Fruit fly (Drosophila melanogaster) whole organism, embryonic: ENCODE measurements around the gene eIF3h.
A peak's percentile ranks its signal among the peaks of the same experiment; 100 is the strongest.

Experiments
- BEAF-32 ChIP-seq: fragments of 200-800 bp; sonication (Bioruptor generic); optimal IDR thresholded peaks from 3 replicates; lab custom pipeline; 2017; ENCODE audit warnings: missing biosample characterization, missing genetic modification characterization, mild to moderate bottlenecking, moderate library complexity, missing genetic modification reagents
- CG10274 ChIP-seq: fragments of 200-800 bp; sonication (Bioruptor generic); optimal IDR thresholded peaks from 3 replicates; lab custom pipeline; 2017; ENCODE audit warnings: missing biosample characterization, mild to moderate bottlenecking, missing genetic modification characterization
- CG10462 ChIP-seq: fragments of 200-800 bp; sonication (Bioruptor generic); optimal IDR thresholded peaks from 2 replicates; lab custom pipeline; 2016; ENCODE audit warnings: missing biosample characterization, missing genetic modification characterization
- CG10979 ChIP-seq: fragments of 200-800 bp; sonication (Bioruptor generic); optimal IDR thresholded peaks from 2 replicates; lab custom pipeline; 2018; ENCODE audit warnings: missing biosample characterization, mild to moderate bottlenecking, missing genetic modification characterization, moderate library complexity
- CG11504 ChIP-seq: fragments of 200-800 bp; sonication (Bioruptor generic); optimal IDR thresholded peaks from 3 replicates; lab custom pipeline; 2019; ENCODE audit warnings: missing biosample characterization, mild to moderate bottlenecking, missing genetic modification characterization, moderate library complexity
- CG11695 ChIP-seq: fragments of 200-800 bp; sonication (Bioruptor generic); IDR thresholded peaks from 3 replicates; pipeline ENCODE4 v1.3.6; 2022; ENCODE audit warnings: missing biosample characterization, missing genetic modification characterization
- CG12942 ChIP-seq: fragments of 200-800 bp; sonication (Bioruptor generic); optimal IDR thresholded peaks from 3 replicates; lab custom pipeline; 2016; ENCODE audit warnings: missing biosample characterization, missing genetic modification characterization
- CG14441 ChIP-seq: fragments of 200-800 bp; sonication (Bioruptor generic); IDR thresholded peaks from 2 replicates; pipeline ENCODE4 v1.3.6; 2022; ENCODE audit warnings: missing biosample characterization, missing genetic modification characterization
- CG15073 ChIP-seq: fragments of 200-800 bp; sonication (Bioruptor generic); optimal IDR thresholded peaks from 2 replicates; lab custom pipeline; 2016; ENCODE audit warnings: missing biosample characterization, missing genetic modification characterization
- CG2120 ChIP-seq: fragments of 200-800 bp; sonication (Bioruptor generic); optimal IDR thresholded peaks from 3 replicates; lab custom pipeline; 2016; ENCODE audit warnings: missing biosample characterization, missing genetic modification characterization
- CG2129 ChIP-seq: fragments of 200-800 bp; sonication (Bioruptor generic); IDR thresholded peaks from 2 replicates; pipeline ENCODE4 v1.3.6; 2022; ENCODE audit warnings: missing biosample characterization, missing genetic modification characterization; ENCODE audit not compliant: partially characterized antibody
- CG2712 ChIP-seq: fragments of 200-800 bp; optimal IDR thresholded peaks from 3 replicates; lab custom pipeline; 2019; ENCODE audit warnings: missing biosample characterization, mild to moderate bottlenecking, missing genetic modification characterization, moderate library complexity
- CG2889 ChIP-seq: fragments of 200-800 bp; sonication (Bioruptor generic); IDR thresholded peaks from 3 replicates; pipeline ENCODE4 v1.3.6; 2022; ENCODE audit warnings: missing biosample characterization, missing genetic modification characterization
- CG31388 ChIP-seq: fragments of 200-800 bp; sonication (Bioruptor generic); optimal IDR thresholded peaks from 2 replicates; lab custom pipeline; 2016; ENCODE audit warnings: missing biosample characterization, missing genetic modification characterization
- CG34422 ChIP-seq: fragments of 200-800 bp; sonication (Bioruptor generic); IDR thresholded peaks from 3 replicates; pipeline ENCODE4 v1.3.6; 2022; ENCODE audit warnings: missing biosample characterization, missing genetic modification characterization
- CG43689 ChIP-seq: fragments of 200-800 bp; sonication (Bioruptor generic); IDR thresholded peaks from 2 replicates; pipeline ENCODE4 v1.3.6; 2022; ENCODE audit warnings: missing biosample characterization, missing genetic modification characterization
- CG4424 ChIP-seq: fragments of 200-800 bp; sonication (Bioruptor generic); optimal IDR thresholded peaks from 3 replicates; lab custom pipeline; 2016; ENCODE audit warnings: missing biosample characterization, missing genetic modification characterization
- CG6175 ChIP-seq: fragments of 200-800 bp; sonication (Bioruptor generic); IDR thresholded peaks from 3 replicates; pipeline ENCODE4 v1.3.6; 2022; ENCODE audit warnings: missing biosample characterization, missing genetic modification characterization
- CG7745 ChIP-seq: fragments of 200-800 bp; sonication (Bioruptor generic); optimal IDR thresholded peaks from 2 replicates; lab custom pipeline; 2018; ENCODE audit warnings: missing biosample characterization, mild to moderate bottlenecking, missing genetic modification characterization, moderate library complexity
- CG8388 ChIP-seq: fragments of 200-800 bp; sonication (Bioruptor generic); optimal IDR thresholded peaks from 2 replicates; lab custom pipeline; 2019; ENCODE audit warnings: missing biosample characterization, mild to moderate bottlenecking, missing genetic modification characterization, moderate library complexity
- CkIIα-i1 ChIP-seq: fragments of 200-800 bp; sonication (Bioruptor generic); IDR thresholded peaks from 2 replicates; pipeline ENCODE4 v1.3.6; 2022; ENCODE audit warnings: missing biosample characterization, missing genetic modification characterization
- Dref ChIP-seq: fragments of 200-800 bp; sonication (Bioruptor generic); IDR thresholded peaks from 2 replicates; pipeline ENCODE4 v1.3.6; 2022; ENCODE audit warnings: missing biosample characterization, missing genetic modification characterization
- Gsc ChIP-seq: fragments of 200-800 bp; sonication (Bioruptor generic); IDR thresholded peaks from 2 replicates; pipeline ENCODE4 v1.3.6; 2022; ENCODE audit warnings: missing biosample characterization, missing genetic modification characterization
- HHEX ChIP-seq: fragments of 200-800 bp; sonication (Bioruptor generic); optimal IDR thresholded peaks from 3 replicates; lab custom pipeline; 2017; ENCODE audit warnings: missing biosample characterization, mild to moderate bottlenecking, missing genetic modification characterization, missing genetic modification reagents
- Hey ChIP-seq: fragments of 200-800 bp; sonication (Bioruptor generic); optimal IDR thresholded peaks from 3 replicates; lab custom pipeline; 2018; ENCODE audit warnings: missing biosample characterization, mild to moderate bottlenecking, missing genetic modification characterization
- Hr3 ChIP-seq: fragments of 200-800 bp; sonication (Bioruptor generic); optimal IDR thresholded peaks from 3 replicates; lab custom pipeline; 2016; ENCODE audit warnings: missing biosample characterization, missing genetic modification characterization
- Jarid2 ChIP-seq: fragments of 200-800 bp; sonication (Bioruptor generic); optimal IDR thresholded peaks from 3 replicates; lab custom pipeline; 2017; ENCODE audit warnings: mild to moderate bottlenecking, missing biosample characterization, missing genetic modification reagents, missing genetic modification characterization
- Mad ChIP-seq: fragments of 200-800 bp; sonication (Bioruptor generic); optimal IDR thresholded peaks from 2 replicates; lab custom pipeline; 2016; ENCODE audit warnings: missing biosample characterization, missing genetic modification characterization
- Mrtf ChIP-seq: fragments of 200-800 bp; sonication (Bioruptor generic); IDR thresholded peaks from 3 replicates; pipeline ENCODE4 v1.3.6; 2022; ENCODE audit warnings: missing biosample characterization, missing genetic modification characterization
- Myb ChIP-seq: fragments of 200-800 bp; sonication (Bioruptor generic); optimal IDR thresholded peaks from 2 replicates; lab custom pipeline; 2016; ENCODE audit warnings: missing biosample characterization, missing genetic modification characterization
- Spps ChIP-seq: fragments of 200-800 bp; sonication (Bioruptor generic); optimal IDR thresholded peaks from 2 replicates; lab custom pipeline; 2018; ENCODE audit warnings: missing biosample characterization, mild to moderate bottlenecking, missing genetic modification characterization
- TFAM ChIP-seq: fragments of 200-800 bp; sonication (Bioruptor generic); optimal IDR thresholded peaks from 2 replicates; lab custom pipeline; 2017; ENCODE audit warnings: missing biosample characterization, missing genetic modification characterization, inconsistent platforms
- bowl ChIP-seq: fragments of 200-800 bp; sonication (Bioruptor generic); IDR thresholded peaks from 2 replicates; pipeline ENCODE4 v1.3.6; 2022; ENCODE audit warnings: missing biosample characterization, missing genetic modification characterization
- chif ChIP-seq, 2 experiments: fragments of 200-800 bp; sonication (Bioruptor generic); optimal IDR thresholded peaks; 3 replicates each; lab custom pipeline; 2016; ENCODE audit warnings: missing biosample characterization in 2 of 2, missing genetic modification characterization in 2 of 2
- crol ChIP-seq: fragments of 200-800 bp; sonication (Bioruptor generic); IDR thresholded peaks from 2 replicates; pipeline ENCODE4 v1.3.6; 2022; ENCODE audit warnings: missing biosample characterization, missing genetic modification characterization
- disco-r ChIP-seq: fragments of 200-800 bp; sonication (Bioruptor generic); optimal IDR thresholded peaks from 2 replicates; lab custom pipeline; 2016; ENCODE audit warnings: missing biosample characterization, missing genetic modification characterization
- esg ChIP-seq: fragments of 200-800 bp; sonication (Bioruptor generic); conservative IDR thresholded peaks from 2 replicates; pipeline ENCODE4 v1.3.6; 2022; ENCODE audit warnings: missing biosample characterization, missing genetic modification characterization
- fu2 ChIP-seq: fragments of 200-800 bp; sonication (Bioruptor generic); optimal IDR thresholded peaks from 2 replicates; lab custom pipeline; 2016; ENCODE audit warnings: missing biosample characterization, missing genetic modification characterization
- gcm ChIP-seq: fragments of 200-800 bp; sonication (Bioruptor generic); optimal IDR thresholded peaks from 2 replicates; lab custom pipeline; 2019; ENCODE audit warnings: missing biosample characterization, mild to moderate bottlenecking, missing genetic modification characterization, moderate library complexity
- gt ChIP-seq: fragments of 200-800 bp; sonication (Bioruptor generic); IDR thresholded peaks from 2 replicates; pipeline ENCODE4 v1.3.6; 2022; ENCODE audit warnings: missing biosample characterization, missing genetic modification characterization
- insv ChIP-seq, 2 experiments: fragments of 200-800 bp; sonication (Bioruptor generic); optimal IDR thresholded peaks; 3 replicates each; lab custom pipeline; 2016 to 2018; ENCODE audit warnings: missing biosample characterization in 2 of 2, missing genetic modification characterization in 2 of 2
- kni ChIP-seq: fragments of 200-800 bp; sonication (Bioruptor generic); optimal IDR thresholded peaks from 3 replicates; lab custom pipeline; 2017; ENCODE audit warnings: mild to moderate bottlenecking, missing biosample characterization, missing genetic modification reagents, missing genetic modification characterization
- lbe ChIP-seq: fragments of 200-800 bp; sonication (Bioruptor generic); optimal IDR thresholded peaks from 2 replicates; lab custom pipeline; 2016; ENCODE audit warnings: missing biosample characterization, mild to moderate bottlenecking, missing genetic modification characterization
- run ChIP-seq: fragments of 200-800 bp; sonication (Bioruptor generic); optimal IDR thresholded peaks from 3 replicates; lab custom pipeline; 2018; ENCODE audit warnings: missing biosample characterization, mild to moderate bottlenecking, missing genetic modification characterization
- schlank ChIP-seq: fragments of 200-800 bp; sonication (Bioruptor generic); optimal IDR thresholded peaks from 2 replicates; lab custom pipeline; 2018; ENCODE audit warnings: missing biosample characterization, mild to moderate bottlenecking, missing genetic modification characterization
- stwl ChIP-seq: fragments of 200-800 bp; sonication (Bioruptor generic); optimal IDR thresholded peaks from 3 replicates; lab custom pipeline; 2018; ENCODE audit warnings: missing biosample characterization, mild to moderate bottlenecking, missing genetic modification characterization, moderate library complexity
- tin ChIP-seq: fragments of 200-800 bp; sonication (Bioruptor generic); optimal IDR thresholded peaks from 3 replicates; lab custom pipeline; 2016; ENCODE audit warnings: missing biosample characterization, missing genetic modification characterization
- tx ChIP-seq: fragments of 200-800 bp; sonication (Bioruptor generic); optimal IDR thresholded peaks from 2 replicates; lab custom pipeline; 2016; ENCODE audit warnings: missing biosample characterization, missing genetic modification characterization
- vfl ChIP-seq: fragments of 200-800 bp; sonication (Bioruptor generic); optimal IDR thresholded peaks from 2 replicates; lab custom pipeline; 2016; ENCODE audit warnings: missing biosample characterization, missing genetic modification characterization

Gene eIF3h

DNA sequence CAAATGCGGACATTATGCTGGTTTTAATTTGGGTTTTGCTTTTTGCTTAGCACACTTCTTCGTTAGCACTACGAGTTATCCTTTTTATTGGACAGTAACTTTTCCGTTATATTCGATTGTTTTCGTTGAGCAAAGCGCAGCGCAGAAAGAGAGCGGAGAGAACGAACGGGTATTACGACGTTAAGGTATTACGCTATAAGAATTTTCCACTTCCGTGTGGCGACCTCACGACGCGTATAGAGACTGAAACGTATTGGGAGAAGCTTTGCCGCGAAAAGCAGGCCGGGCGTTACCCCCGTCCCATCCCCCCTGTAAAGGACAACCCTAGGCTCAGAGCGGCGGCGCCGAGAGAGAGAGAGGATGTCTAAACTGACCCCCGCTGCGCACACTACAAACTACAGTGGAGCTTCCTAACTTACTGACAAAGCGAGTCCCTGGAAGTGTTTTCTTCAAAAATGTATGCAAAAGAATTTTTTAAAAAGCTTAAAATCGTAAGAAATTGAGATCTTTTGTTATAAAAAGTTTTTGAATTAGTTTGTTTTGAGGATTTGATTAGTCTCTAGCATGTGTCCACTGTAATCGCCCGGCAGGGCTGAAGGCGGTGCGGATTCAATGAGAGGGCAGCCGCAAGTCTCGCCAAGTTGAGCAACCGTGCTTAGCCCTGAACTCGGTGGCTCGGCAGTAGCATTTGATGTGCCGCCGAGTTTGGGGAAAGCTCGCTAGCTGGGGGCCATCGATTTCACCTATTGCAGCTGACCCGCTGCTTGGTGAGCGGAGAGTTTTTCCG lies 48.0 kb downstream of the eIF3h start:
- peak; percentile 94 for TF ChIP-seq CG2712
- TF ChIP-seq gcm (GFP tag; lab: Kevin White, UChicago), result peak; percentile 87
- TF ChIP-seq Hey (tag; lab: Kevin White, UChicago), result peak; percentile 80
- TF ChIP-seq schlank, result peak; percentile 94
- TF ChIP-seq disco-r, result peak; percentile 86
- peak; percentile 47 for TF ChIP-seq kni (GFP tag; lab: Kevin White, UChicago)
- 0 out of 2 replicates have a peak, but pooled peaks have one; percentile 36 for TF ChIP-seq Dref (GFP tag; lab: Robert Waterston, UW)
- peak; percentile 81 for TF ChIP-seq gt (GFP tag; lab: Robert Waterston, UW)
- peak; percentile 9 to 58 for TF ChIP-seq insv (GFP tag; optimal IDR thresholded peaks at IDR 0.05; lab: Kevin White, UChicago)
- peak; percentile 94 for TF ChIP-seq tx (GFP tag; lab: Kevin White, UChicago)
- TF ChIP-seq run, result peak; percentile 84
- peak; percentile 68; the same call in 1 of the 2 replicates for TF ChIP-seq CkIIα-i1 (GFP tag; lab: Robert Waterston, UW)
- TF ChIP-seq crol, result peak; percentile 78
- TF ChIP-seq CG12942 (GFP tag; lab: Kevin White, UChicago), result peak; percentile 84
- TF ChIP-seq lbe, result peak; percentile 46
- TF ChIP-seq CG11695 (GFP tag; lab: Robert Waterston, UW), result peak; percentile 96
- TF ChIP-seq CG31388 (GFP tag; lab: Kevin White, UChicago), result peak; percentile 79
- no peak for TF ChIP-seq CG2129
- TF ChIP-seq chif (GFP tag; optimal IDR thresholded peaks at IDR 0.05; lab: Kevin White, UChicago), result peak; percentile 93 to 94
- TF ChIP-seq CG2120 (GFP tag; lab: Kevin White, UChicago), result peak; percentile 99
- TF ChIP-seq bowl (GFP tag; lab: Robert Waterston, UW), result peak; percentile 84; the same call in 1 of the 2 replicates
- TF ChIP-seq CG2889 (GFP tag; lab: Robert Waterston, UW), result peak; percentile 91
- TF ChIP-seq Mrtf, result peak; percentile 94
- TF ChIP-seq CG15073 (GFP tag; lab: Kevin White, UChicago), result peak; percentile 74
- TF ChIP-seq CG43689 (GFP tag; lab: Robert Waterston, UW), result peak; percentile 88
- peak; percentile 93 for TF ChIP-seq CG11504 (tag; lab: Kevin White, UChicago)
- TF ChIP-seq Gsc, result peak; percentile 88
- peak; percentile 90 for TF ChIP-seq Mad (GFP tag; lab: Kevin White, UChicago)
- peak; percentile 77 for TF ChIP-seq Spps (tag; lab: Kevin White, UChicago)
- no peak for TF ChIP-seq CG7745 (tag; lab: Kevin White, UChicago)
- TF ChIP-seq CG34422 (GFP tag; lab: Robert Waterston, UW), result peak; percentile 96
- TF ChIP-seq Hr3 (GFP tag; lab: Kevin White, UChicago), result peak; percentile 92
- peak; percentile 78 for TF ChIP-seq CG10274
- peak; percentile 91 for TF ChIP-seq CG8388 (GFP tag; lab: Kevin White, UChicago)
- TF ChIP-seq CG6175 (GFP tag; lab: Robert Waterston, UW), result peak; percentile 93
- peak; percentile 97 for TF ChIP-seq tin
- peak; percentile 91 for TF ChIP-seq CG10979
- peak; percentile 96 for TF ChIP-seq CG14441 (GFP tag; lab: Robert Waterston, UW)
- TF ChIP-seq esg (GFP tag; lab: Robert Waterston, UW), result peak; percentile 96
- peak; percentile 44 for TF ChIP-seq TFAM (GFP tag; lab: Kevin White, UChicago)
- peak; percentile 6 for TF ChIP-seq BEAF-32 (GFP tag; lab: Kevin White, UChicago)
- peak; percentile 86 for TF ChIP-seq CG10462
- peak; percentile 94 for TF ChIP-seq HHEX (GFP tag; lab: Kevin White, UChicago)
- peak; percentile 61 for TF ChIP-seq Jarid2
- TF ChIP-seq CG4424 (GFP tag; lab: Kevin White, UChicago), result peak; percentile 94
- peak; percentile 20 for TF ChIP-seq stwl
- TF ChIP-seq vfl, result peak; percentile 94
- TF ChIP-seq fu2, result peak; percentile 95
- peak; percentile 83 for TF ChIP-seq Myb (GFP tag; lab: Kevin White, UChicago)
